Fruit fly (Drosophila melanogaster) whole organism, embryonic: ENCODE measurements around the gene CG45065.
A peak's percentile ranks its signal among the peaks of the same experiment; 100 is the strongest.

Experiments
- CG10366 ChIP-seq: fragments of 200-800 bp; sonication (Bioruptor generic); IDR thresholded peaks from 2 replicates; pipeline ENCODE4 v1.3.6; 2022; ENCODE audit warnings: missing biosample characterization, missing genetic modification characterization
- CG10431 ChIP-seq: fragments of 200-800 bp; sonication (Bioruptor generic); optimal IDR thresholded peaks from 3 replicates; lab custom pipeline; 2018; ENCODE audit warnings: missing biosample characterization, mild to moderate bottlenecking, missing genetic modification characterization
- CG13424 ChIP-seq: fragments of 200-800 bp; sonication (Bioruptor generic); optimal IDR thresholded peaks from 2 replicates; lab custom pipeline; 2019; ENCODE audit warnings: missing biosample characterization, mild to moderate bottlenecking, missing genetic modification characterization, moderate library complexity
- CG14050 ChIP-seq: fragments of 200-800 bp; sonication (Bioruptor generic); IDR thresholded peaks from 3 replicates; pipeline ENCODE4 v1.3.6; 2022; ENCODE audit warnings: missing biosample characterization, missing genetic modification characterization
- CG1647 ChIP-seq: fragments of 200-800 bp; sonication (Bioruptor generic); optimal IDR thresholded peaks from 3 replicates; lab custom pipeline; 2016; ENCODE audit warnings: missing biosample characterization, missing genetic modification characterization
- CG18011 ChIP-seq: fragments of 200-800 bp; sonication (Bioruptor generic); optimal IDR thresholded peaks from 2 replicates; lab custom pipeline; 2017; ENCODE audit warnings: missing biosample characterization, missing genetic modification characterization, mild to moderate bottlenecking, moderate library complexity, missing genotype
- CG1832 ChIP-seq: fragments of 200-800 bp; sonication (Bioruptor generic); optimal IDR thresholded peaks from 2 replicates; lab custom pipeline; 2017; ENCODE audit warnings: missing biosample characterization, mild to moderate bottlenecking, missing genetic modification characterization, inconsistent platforms
- CG2116 ChIP-seq: fragments of 200-800 bp; sonication (Bioruptor generic); optimal IDR thresholded peaks from 3 replicates; lab custom pipeline; 2018; ENCODE audit warnings: missing biosample characterization, mild to moderate bottlenecking, missing genetic modification characterization
- CG2202 ChIP-seq: fragments of 200-800 bp; sonication (Bioruptor generic); optimal IDR thresholded peaks from 2 replicates; lab custom pipeline; 2018; ENCODE audit warnings: missing biosample characterization, mild to moderate bottlenecking, missing genetic modification characterization
- CG3838 ChIP-seq: fragments of 200-800 bp; sonication (Bioruptor generic); optimal IDR thresholded peaks from 3 replicates; lab custom pipeline; 2016; ENCODE audit warnings: missing biosample characterization, missing genetic modification characterization
- CG4730 ChIP-seq: fragments of 200-800 bp; sonication (Bioruptor generic); IDR thresholded peaks from 2 replicates; pipeline ENCODE4 v1.3.6; 2022; ENCODE audit warnings: missing biosample characterization, missing genetic modification characterization
- CG7556 ChIP-seq: fragments of 200-800 bp; sonication (Bioruptor generic); optimal IDR thresholded peaks from 2 replicates; lab custom pipeline; 2017; ENCODE audit warnings: missing biosample characterization, mild to moderate bottlenecking, missing genetic modification characterization
- CG7928 ChIP-seq: fragments of 200-800 bp; sonication (Bioruptor generic); optimal IDR thresholded peaks from 2 replicates; lab custom pipeline; 2017; ENCODE audit warnings: missing biosample characterization, mild to moderate bottlenecking, missing genetic modification characterization
- CG8290 ChIP-seq, 3 experiments: fragments of 200-800 bp; sonication (Bioruptor generic); optimal IDR thresholded peaks; 2 replicates each; lab custom pipeline; 2016 to 2019; ENCODE audit warnings: missing biosample characterization in 3 of 3, missing genetic modification characterization in 3 of 3, mild to moderate bottlenecking in 2 of 3, moderate library complexity in 1 of 3
- CG8388 ChIP-seq: fragments of 200-800 bp; sonication (Bioruptor generic); optimal IDR thresholded peaks from 2 replicates; lab custom pipeline; 2019; ENCODE audit warnings: missing biosample characterization, mild to moderate bottlenecking, missing genetic modification characterization, moderate library complexity
- CG8478 ChIP-seq: fragments of >200 bp; optimal IDR thresholded peaks from 2 replicates; lab custom pipeline; 2018
- D19B ChIP-seq: fragments of 200-800 bp; sonication (Bioruptor generic); optimal IDR thresholded peaks from 2 replicates; lab custom pipeline; 2017; ENCODE audit warnings: missing biosample characterization, mild to moderate bottlenecking, missing genetic modification characterization
- Dbx ChIP-seq: fragments of 200-800 bp; sonication (Bioruptor generic); IDR thresholded peaks from 3 replicates; pipeline ENCODE4 v1.3.6; 2022; ENCODE audit warnings: missing biosample characterization, missing genetic modification characterization
- Deaf1 ChIP-seq: fragments of 200-800 bp; optimal IDR thresholded peaks from 3 replicates; lab custom pipeline; 2019; ENCODE audit warnings: missing biosample characterization, mild to moderate bottlenecking, missing genetic modification characterization, moderate library complexity
- Dref ChIP-seq: fragments of 200-800 bp; sonication (Bioruptor generic); IDR thresholded peaks from 2 replicates; pipeline ENCODE4 v1.3.6; 2022; ENCODE audit warnings: missing biosample characterization, missing genetic modification characterization
- H2.0 ChIP-seq: fragments of 200-800 bp; sonication (Bioruptor generic); IDR thresholded peaks from 2 replicates; pipeline ENCODE4 v1.3.6; 2022; ENCODE audit warnings: missing biosample characterization, missing genetic modification characterization
- HLH3B ChIP-seq: fragments of 200-800 bp; sonication (Bioruptor generic); IDR thresholded peaks from 2 replicates; pipeline ENCODE4 v1.3.6; 2022; ENCODE audit warnings: missing biosample characterization, missing genetic modification characterization
- HLH4C ChIP-seq: fragments of 200-800 bp; sonication (Bioruptor generic); IDR thresholded peaks from 3 replicates; pipeline ENCODE4 v1.3.6; 2022; ENCODE audit warnings: missing biosample characterization, missing genetic modification characterization; ENCODE audit not compliant: partially characterized antibody
- NK7.1 ChIP-seq: fragments of 200-800 bp; sonication (Bioruptor generic); optimal IDR thresholded peaks from 3 replicates; lab custom pipeline; 2016; ENCODE audit warnings: missing biosample characterization, missing genetic modification characterization
- Optix ChIP-seq: fragments of 200-800 bp; sonication (Bioruptor generic); IDR thresholded peaks from 3 replicates; pipeline ENCODE4 v1.3.6; 2022; ENCODE audit warnings: missing biosample characterization, missing genetic modification characterization
- PHDP ChIP-seq: fragments of 200-800 bp; sonication (Bioruptor generic); optimal IDR thresholded peaks from 3 replicates; lab custom pipeline; 2018; ENCODE audit warnings: missing biosample characterization, mild to moderate bottlenecking, missing genetic modification characterization, moderate library complexity
- Sox100B ChIP-seq: fragments of 200-800 bp; sonication (Bioruptor generic); optimal IDR thresholded peaks from 3 replicates; lab custom pipeline; 2018; ENCODE audit warnings: missing biosample characterization, mild to moderate bottlenecking, missing genetic modification characterization
- abd-A ChIP-seq: fragments of 200-800 bp; sonication (Bioruptor generic); optimal IDR thresholded peaks from 3 replicates; lab custom pipeline; 2019; ENCODE audit warnings: missing biosample characterization, mild to moderate bottlenecking, missing genetic modification characterization, moderate library complexity
- caup ChIP-seq: fragments of 200-800 bp; sonication (Bioruptor generic); optimal IDR thresholded peaks from 3 replicates; lab custom pipeline; 2017; ENCODE audit warnings: missing biosample characterization, mild to moderate bottlenecking, missing genetic modification characterization, moderate library complexity; ENCODE audit not compliant: severe bottlenecking
- chinmo ChIP-seq: fragments of 200-800 bp; sonication (Bioruptor generic); IDR thresholded peaks from 4 replicates; pipeline ENCODE4 v1.3.6; 2022; ENCODE audit warnings: missing biosample characterization, missing genetic modification characterization; ENCODE audit not compliant: partially characterized antibody
- chm ChIP-seq: fragments of 200-800 bp; sonication (Bioruptor generic); IDR thresholded peaks from 2 replicates; pipeline ENCODE4 v1.3.6; 2022; ENCODE audit warnings: missing biosample characterization, missing genetic modification characterization
- dpn ChIP-seq, 2 experiments: fragments of 200-800 bp; sonication (Bioruptor generic); optimal IDR thresholded peaks; 3 replicates each; lab custom pipeline; 2016; ENCODE audit warnings: missing biosample characterization in 2 of 2, missing genetic modification characterization in 2 of 2
- dysf ChIP-seq: fragments of 200-800 bp; sonication (Bioruptor generic); IDR thresholded peaks from 3 replicates; pipeline ENCODE4 v1.3.6; 2022; ENCODE audit warnings: missing biosample characterization, missing genetic modification characterization
- gem ChIP-seq: fragments of 200-800 bp; sonication (Bioruptor generic); optimal IDR thresholded peaks from 2 replicates; lab custom pipeline; 2019; ENCODE audit warnings: missing biosample characterization, mild to moderate bottlenecking, missing genetic modification characterization, moderate library complexity
- gro ChIP-seq: fragments of 200-800 bp; sonication (Bioruptor generic); optimal IDR thresholded peaks from 2 replicates; lab custom pipeline; 2016; ENCODE audit warnings: missing biosample characterization, missing genetic modification characterization
- hbn ChIP-seq: fragments of 200-800 bp; sonication (Bioruptor generic); IDR thresholded peaks from 2 replicates; pipeline ENCODE4 v1.3.6; 2022; ENCODE audit warnings: missing biosample characterization, missing genetic modification characterization; ENCODE audit not compliant: partially characterized antibody
- jigr1 ChIP-seq: fragments of 200-800 bp; sonication (Bioruptor generic); IDR thresholded peaks from 3 replicates; pipeline ENCODE4 v1.3.6; 2022; ENCODE audit warnings: missing biosample characterization, missing genetic modification characterization
- lab ChIP-seq: fragments of 200-800 bp; sonication (Bioruptor generic); optimal IDR thresholded peaks from 3 replicates; lab custom pipeline; 2017; ENCODE audit warnings: missing biosample characterization, missing genetic modification characterization, mild to moderate bottlenecking, moderate library complexity, missing genetic modification reagents
- nmo ChIP-seq: fragments of 200-800 bp; sonication (Bioruptor generic); optimal IDR thresholded peaks from 2 replicates; lab custom pipeline; 2018; ENCODE audit warnings: missing biosample characterization, mild to moderate bottlenecking, missing genetic modification characterization, moderate library complexity
- onecut ChIP-seq: fragments of 200-800 bp; sonication (Bioruptor generic); IDR thresholded peaks from 2 replicates; pipeline ENCODE4 v1.3.6; 2022; ENCODE audit warnings: missing biosample characterization, missing genetic modification characterization
- row ChIP-seq: fragments of 200-800 bp; sonication (Bioruptor generic); IDR thresholded peaks from 3 replicates; pipeline ENCODE4 v1.3.6; 2022; ENCODE audit warnings: missing biosample characterization, missing genetic modification characterization
- seq ChIP-seq: fragments of 200-800 bp; sonication (Bioruptor generic); IDR thresholded peaks from 2 replicates; pipeline ENCODE4 v1.3.6; 2022; ENCODE audit warnings: missing biosample characterization, missing genetic modification characterization
- sob ChIP-seq: fragments of 200-800 bp; sonication (Bioruptor generic); IDR thresholded peaks from 2 replicates; pipeline ENCODE4 v1.3.6; 2022; ENCODE audit warnings: missing biosample characterization, missing genetic modification characterization
- vnd ChIP-seq: fragments of 200-800 bp; sonication (Bioruptor generic); IDR thresholded peaks from 3 replicates; pipeline ENCODE4 v1.3.6; 2022; ENCODE audit warnings: missing biosample characterization, missing genetic modification characterization; ENCODE audit not compliant: partially characterized antibody

CG45065 gene

DNA sequence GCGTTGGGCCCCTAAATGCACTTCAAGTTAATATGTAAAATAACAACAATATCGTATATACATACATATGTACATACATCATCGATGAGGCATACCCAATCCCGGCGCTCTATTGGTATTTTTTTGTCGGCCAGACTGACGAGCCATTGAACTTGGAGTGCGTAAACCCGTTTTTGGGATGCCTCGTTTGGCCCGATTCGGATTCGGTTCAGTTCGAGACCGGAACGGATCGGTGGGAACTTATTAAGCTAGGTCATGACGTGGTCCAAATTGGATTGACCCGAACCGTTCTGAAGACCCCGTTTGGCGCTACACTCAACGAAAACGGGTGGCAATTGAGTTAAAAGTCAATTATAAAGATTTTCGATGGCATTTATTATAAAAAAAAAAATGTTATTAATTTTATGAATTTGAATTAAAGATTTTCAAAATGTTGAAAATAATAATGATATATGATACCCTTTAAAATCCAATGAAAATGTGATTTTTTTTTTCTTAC, 36.2 kb downstream of the CG45065 start (continued):
- TF ChIP-seq PHDP (tag; lab: Kevin White, UChicago) (peak; percentile 31), nmo (GFP tag; lab: Kevin White, UChicago) (peak; percentile 39), gem (tag; lab: Kevin White, UChicago) (peak; percentile 58), gro (GFP tag; lab: Kevin White, UChicago) (no peak), Sox100B (GFP tag; lab: Kevin White, UChicago) (peak; percentile 18), CG8478 (lab: Kevin White, UChicago) (no peak)

DNA sequence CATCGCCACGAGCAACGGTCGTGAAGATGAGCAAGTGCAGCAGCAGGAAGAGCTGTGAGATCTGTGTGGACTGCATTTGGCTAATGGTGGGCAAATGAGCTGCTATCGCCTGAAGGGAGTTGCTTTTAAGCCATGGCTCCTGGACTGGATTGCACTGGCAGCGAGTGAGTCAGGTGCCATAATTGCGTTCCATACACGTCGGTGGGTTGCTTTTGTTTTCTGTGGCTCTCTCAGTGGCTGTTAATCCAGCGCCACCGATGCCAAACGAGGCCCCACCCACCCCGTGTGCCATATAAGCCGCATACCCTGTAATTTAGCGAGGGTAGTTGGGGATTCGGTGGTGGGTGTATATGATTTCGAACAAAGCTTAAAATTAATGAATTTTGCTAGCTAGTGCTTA, 37.7 kb downstream of the CG45065 start, which contains the start of gene CG12539:
Gene CG12539, minus strand, starts transcription at position 101 of the 400 bp plus-strand sequence.
- TF ChIP-seq CG3838 (GFP tag; lab: Kevin White, UChicago) (no peak), D19B (peak; percentile 28)

DNA sequence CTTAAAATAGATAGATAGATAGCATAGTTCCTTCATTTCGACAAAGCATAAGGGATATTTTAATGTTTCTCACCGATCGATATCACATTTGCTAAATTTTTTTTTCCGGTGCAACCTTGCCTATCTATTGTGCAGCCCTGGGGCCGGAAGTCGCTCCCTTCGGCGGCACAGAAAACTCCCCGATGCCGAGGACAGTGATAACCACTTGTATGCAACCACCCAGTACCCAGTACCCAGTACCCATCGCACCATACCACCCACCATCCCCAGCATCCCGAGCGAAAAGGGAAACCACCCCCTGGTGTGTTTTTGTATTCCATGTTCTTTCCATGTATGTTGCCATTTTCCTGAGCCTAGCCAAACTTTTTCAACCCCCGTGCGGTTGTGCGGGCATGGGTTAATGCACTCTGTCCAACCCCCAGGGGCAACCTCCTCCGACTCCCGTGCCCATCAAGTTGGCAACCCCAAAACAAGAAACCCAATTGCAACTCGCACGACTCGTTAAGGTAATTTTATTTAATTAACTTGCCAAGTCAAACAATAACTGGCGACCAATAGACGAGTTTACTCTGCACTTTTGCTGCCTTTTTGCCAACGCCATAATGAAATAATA, 40.4 kb downstream of the CG45065 start:
- TF ChIP-seq hbn (no peak), CG8388 (GFP tag; lab: Kevin White, UChicago) (peak; percentile 42), CG7556 (GFP tag; lab: Kevin White, UChicago) (no peak), Optix (GFP tag; lab: Robert Waterston, UW) (0 out of 3 replicates have a peak, but pooled peaks have one; percentile 28), CG13424 (tag; lab: Kevin White, UChicago) (peak; percentile 7), CG1832 (GFP tag; lab: Kevin White, UChicago) (no peak), onecut (GFP tag; lab: Robert Waterston, UW) (peak; percentile 44), CG3838 (GFP tag; lab: Kevin White, UChicago) (no peak), chm (0 out of 2 replicates have a peak, but pooled peaks have one; percentile 31), CG10431 (peak; percentile 100), seq (GFP tag; lab: Robert Waterston, UW) (peak; percentile 62; the same call in 1 of the 2 replicates), jigr1 (GFP tag; lab: Robert Waterston, UW) (no peak), NK7.1 (GFP tag; lab: Kevin White, UChicago) (no peak), sob (GFP tag; lab: Robert Waterston, UW) (0 out of 2 replicates have a peak, but pooled peaks have one; percentile 15), CG8290 (GFP tag; optimal IDR thresholded peaks at IDR 0.05; lab: Kevin White, UChicago) (no peak), CG8290 (tag; optimal IDR thresholded peaks at IDR 0.05; lab: Kevin White, UChicago) (peak in 1 of 2 experiments; percentile 9), lab (GFP tag; lab: Kevin White, UChicago) (peak; percentile 32), Dbx (GFP tag; lab: Robert Waterston, UW) (0 out of 3 replicates have a peak, but pooled peaks have one; percentile 21), vnd (GFP tag; lab: Robert Waterston, UW) (no peak), Deaf1 (tag; lab: Kevin White, UChicago) (peak; percentile 19), H2.0 (GFP tag; lab: Robert Waterston, UW) (0 out of 2 replicates have a peak, but pooled peaks have one; percentile 20), dysf (GFP tag; lab: Robert Waterston, UW) (no peak), CG2116 (GFP tag; lab: Kevin White, UChicago) (peak; percentile 8), CG4730 (GFP tag; lab: Robert Waterston, UW) (no peak), abd-A (no peak), CG14050 (no peak), CG10366 (no peak), Dref (no peak), caup (peak; percentile 1), HLH4C (no peak), chinmo (GFP tag; lab: Robert Waterston, UW) (0 out of 4 replicates have a peak, but pooled peaks have one; percentile 30), dpn (GFP tag; optimal IDR thresholded peaks at IDR 0.05; lab: Kevin White, UChicago) (peak in 1 of 2 experiments; percentile 2), HLH3B (GFP tag; lab: Robert Waterston, UW) (peak; percentile 34; the same call in 1 of the 2 replicates), CG1647 (GFP tag; lab: Kevin White, UChicago) (no peak), CG2202 (tag; lab: Kevin White, UChicago) (no peak), CG7928 (GFP tag; lab: Kevin White, UChicago) (peak; percentile 24), CG18011 (no peak), row (GFP tag; lab: Robert Waterston, UW) (peak; percentile 28; the same call in 2 of the 3 replicates)
